Fruit fly (Drosophila melanogaster): ENCODE measurements around the gene eIF4E1.
A peak's percentile ranks its signal among the peaks of the same experiment; 100 is the strongest.

The eIF4E1 gene

DNA sequence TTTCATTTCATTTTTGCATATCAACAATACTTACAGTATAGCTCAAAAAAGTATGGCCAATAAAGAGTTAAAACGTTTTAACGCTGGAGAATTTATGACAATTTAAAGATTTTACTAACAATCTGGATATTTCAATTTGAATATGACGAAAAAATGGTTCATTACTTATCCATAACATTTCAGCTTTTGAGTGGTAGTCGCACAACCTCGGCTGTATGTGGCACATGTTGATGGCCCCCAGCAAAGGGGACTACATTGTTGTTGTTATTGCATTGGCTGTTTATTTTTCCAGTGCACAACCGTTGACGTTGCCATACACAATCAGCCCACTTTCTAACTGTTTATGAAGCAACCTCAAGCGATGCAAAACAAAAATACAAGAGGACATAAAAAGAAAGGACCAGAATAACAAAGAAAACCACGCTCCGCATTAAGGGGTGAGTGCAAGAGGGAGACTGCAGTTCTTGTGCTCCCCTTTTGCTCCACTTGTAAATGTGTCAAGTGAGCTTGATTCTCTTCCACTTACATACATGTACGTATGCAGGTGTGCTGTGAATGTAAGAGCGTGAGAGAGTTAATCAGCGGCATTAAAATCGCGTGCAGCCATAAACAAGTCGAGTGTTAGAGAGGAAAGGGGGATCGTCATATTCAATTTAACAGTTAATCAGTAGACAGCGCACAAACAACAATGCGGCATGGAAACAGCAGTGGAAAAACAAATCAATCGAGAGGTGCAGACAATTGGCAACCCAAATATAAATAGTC, 18.0 kb upstream of the eIF4E1 start (continued):
- TF ChIP-seq Sox100B (GFP tag; optimal IDR thresholded peaks at IDR 0.05) (peak; percentile 50), CG16815 (GFP tag; optimal IDR thresholded peaks at IDR 0.05) (no peak), CG8089 (GFP tag; optimal IDR thresholded peaks at IDR 0.05) (no peak), peb (GFP tag; IDR thresholded peaks at IDR 0.05) (peak; percentile 17; the same call in 1 of the 2 replicates), CG13775 (GFP tag; optimal IDR thresholded peaks at IDR 0.05) (peak; percentile 23), CG8359 (GFP tag; optimal IDR thresholded peaks at IDR 0.05; ENCODE audit: borderline replicate concordance) (no peak), Ets65A (GFP tag) (no peak), CG11696 (GFP tag; IDR thresholded peaks at IDR 0.05) (peak; percentile 85), Blimp-1 (GFP tag; optimal IDR thresholded peaks at IDR 0.05) (peak; percentile 49), CG4282 (GFP tag; optimal IDR thresholded peaks at IDR 0.05) (no peak), Optix (GFP tag; IDR thresholded peaks at IDR 0.05) (no peak), Hey (tag; optimal IDR thresholded peaks at IDR 0.05) (no peak), CG11093 (GFP tag; IDR thresholded peaks at IDR 0.05) (no peak), bcd (GFP tag; optimal IDR thresholded peaks at IDR 0.05) (peak; percentile 35), CG3847 (GFP tag; IDR thresholded peaks at IDR 0.05) (peak; percentile 12; the same call in 1 of the 2 replicates), CG4820 (GFP tag; optimal IDR thresholded peaks at IDR 0.05) (no peak), unpg (GFP tag; optimal IDR thresholded peaks at IDR 0.05) (peak; percentile 62), CG13424 (tag; optimal IDR thresholded peaks at IDR 0.05) (peak; percentile 54), CG18262 (tag; optimal IDR thresholded peaks at IDR 0.05) (peak; percentile 56), unc-4 (GFP tag; IDR thresholded peaks at IDR 0.05; ENCODE audit: partially characterized antibody) (no peak), CG17361 (GFP tag; IDR thresholded peaks at IDR 0.05) (0 out of 3 replicates have a peak, but pooled peaks have one; percentile 26), dimm (GFP tag; IDR thresholded peaks at IDR 0.05) (no peak), ssp (GFP tag; IDR thresholded peaks at IDR 0.05) (0 out of 2 replicates have a peak, but pooled peaks have one; percentile 16), CG17385 (GFP tag; optimal IDR thresholded peaks at IDR 0.05) (peak; percentile 11), CG12071 (GFP tag; optimal IDR thresholded peaks at IDR 0.05) (no peak), Dref (GFP tag; IDR thresholded peaks at IDR 0.05) (no peak), sna (GFP tag; IDR thresholded peaks at IDR 0.05; ENCODE audit: partially characterized antibody) (no peak), CG30431 (GFP tag; optimal IDR thresholded peaks at IDR 0.05) (no peak), Hr78 (GFP tag; optimal IDR thresholded peaks at IDR 0.05) (peak in 1 of 2 experiments; percentile 32), CG14860 (GFP tag; IDR thresholded peaks at IDR 0.05; ENCODE audit: partially characterized antibody) (no peak), nau (GFP tag; optimal IDR thresholded peaks at IDR 0.05) (peak; percentile 59), jumu (GFP tag; optimal IDR thresholded peaks at IDR 0.05) (no peak), bsh (GFP tag; optimal IDR thresholded peaks at IDR 0.05) (peak; percentile 50 to 86), pfk (GFP tag; optimal IDR thresholded peaks at IDR 0.05) (no peak), croc (GFP tag; conservative IDR thresholded peaks at IDR 0.05) (peak; percentile 20; the same call in 1 of the 3 replicates), Taf1 (GFP tag; IDR thresholded peaks at IDR 0.05) (no peak), CG4424 (GFP tag; optimal IDR thresholded peaks at IDR 0.05) (peak; percentile 51), CG43689 (GFP tag; IDR thresholded peaks at IDR 0.05) (peak; percentile 53; the same call in 1 of the 2 replicates), CG6175 (GFP tag; IDR thresholded peaks at IDR 0.05) (no peak), Chrac-16 (GFP tag; optimal IDR thresholded peaks at IDR 0.05) (peak; percentile 17), CG17829 (tag; optimal IDR thresholded peaks at IDR 0.05) (peak; percentile 2), stwl (tag; optimal IDR thresholded peaks at IDR 0.05) (no peak), Elba2 (GFP tag; optimal IDR thresholded peaks at IDR 0.05) (no peak), Hr39 (optimal IDR thresholded peaks at IDR 0.05) (no peak), bbx (GFP tag; IDR thresholded peaks at IDR 0.05; ENCODE audit: partially characterized antibody) (no peak), Rfx (GFP tag; IDR thresholded peaks at IDR 0.05) (peak; percentile 51; the same call in 1 of the 2 replicates), CG10462 (GFP tag; optimal IDR thresholded peaks at IDR 0.05) (no peak), disco-r (GFP tag; optimal IDR thresholded peaks at IDR 0.05) (no peak), CG8281 (tag; optimal IDR thresholded peaks at IDR 0.05) (no peak)
